Fruit fly (Drosophila melanogaster): ENCODE measurements around the gene CG42570.

Gene CG42570

dm6 chr3L:15699626-15700337 lies 17.8 kb upstream of the CG42570 start, which contains the start of gene comm2 (continued):
- TF ChIP-seq Dll (GFP tag; IDR thresholded peaks at IDR 0.05; ENCODE audit: partially characterized antibody): peak; percentile 46; the same call in 1 of the 4 replicates
- no peak for TF ChIP-seq org-1 (GFP tag; optimal IDR thresholded peaks at IDR 0.05)
- TF ChIP-seq onecut (GFP tag; IDR thresholded peaks at IDR 0.05): no peak
- no peak for TF ChIP-seq ap (GFP tag; IDR thresholded peaks at IDR 0.05)
- no peak for TF ChIP-seq CTCF (GFP tag; optimal IDR thresholded peaks at IDR 0.05)
- no peak for TF ChIP-seq NC2β (GFP tag; optimal IDR thresholded peaks at IDR 0.05)
- no peak for TF ChIP-seq Chrac-16 (GFP tag; optimal IDR thresholded peaks at IDR 0.05)
- no peak for TF ChIP-seq CG15269 (tag; optimal IDR thresholded peaks at IDR 0.05)
- no peak for TF ChIP-seq cato (GFP tag; optimal IDR thresholded peaks at IDR 0.05; ENCODE audit: borderline replicate concordance)
- no peak for TF ChIP-seq Ada2b (GFP tag; IDR thresholded peaks at IDR 0.05)
- TF ChIP-seq CG6765 (GFP tag; optimal IDR thresholded peaks at IDR 0.05): no peak
- no peak for TF ChIP-seq CG13296 (GFP tag; optimal IDR thresholded peaks at IDR 0.05)
- no peak for TF ChIP-seq ken (GFP tag; IDR thresholded peaks at IDR 0.05)

- TF ChIP-seq CG10431 (GFP tag; optimal IDR thresholded peaks at IDR 0.05) (peak; percentile 47), Opbp (GFP tag; IDR thresholded peaks at IDR 0.05; ENCODE audit: partially characterized antibody) (no peak), zfh1 (GFP tag; IDR thresholded peaks at IDR 0.05) (0 out of 3 replicates have a peak, but pooled peaks have one; percentile 21), grau (tag; optimal IDR thresholded peaks at IDR 0.05) (peak; percentile 65), CG10209 (GFP tag; optimal IDR thresholded peaks at IDR 0.05) (peak; percentile 62), Eip74EF (GFP tag; optimal IDR thresholded peaks at IDR 0.05) (no peak), Hr39 (optimal IDR thresholded peaks at IDR 0.05) (no peak), Hsf (GFP tag; optimal IDR thresholded peaks at IDR 0.05) (peak; percentile 32), Hmx (GFP tag; optimal IDR thresholded peaks at IDR 0.05) (peak; percentile 4), CG30431 (GFP tag; optimal IDR thresholded peaks at IDR 0.05) (peak; percentile 60), ranshi (GFP tag; IDR thresholded peaks at IDR 0.05) (no peak), Oli (tag; optimal IDR thresholded peaks at IDR 0.05) (peak; percentile 42), CG10959 (GFP tag; IDR thresholded peaks at IDR 0.05) (peak; percentile 46; the same call in 1 of the 2 replicates), trem (tag; optimal IDR thresholded peaks at IDR 0.05) (peak; percentile 39), lilli (GFP tag; optimal IDR thresholded peaks at IDR 0.05) (no peak), CG10979 (tag; optimal IDR thresholded peaks at IDR 0.05) (peak; percentile 77), Xrp1 (GFP tag; IDR thresholded peaks at IDR 0.05) (peak; percentile 47; the same call in 1 of the 2 replicates), CG11504 (tag; optimal IDR thresholded peaks at IDR 0.05) (peak; percentile 27), CG13424 (tag; optimal IDR thresholded peaks at IDR 0.05) (peak; percentile 42), Chrac-16 (GFP tag; optimal IDR thresholded peaks at IDR 0.05) (peak; percentile 63), Hr3 (GFP tag; optimal IDR thresholded peaks at IDR 0.05) (peak; percentile 26), CG12659 (GFP tag; optimal IDR thresholded peaks at IDR 0.05) (no peak), zen (tag; optimal IDR thresholded peaks at IDR 0.05) (peak; percentile 73), Abd-B (GFP tag; optimal IDR thresholded peaks at IDR 0.05) (peak; percentile 48), H15 (GFP tag; IDR thresholded peaks at IDR 0.05) (no peak), sna (GFP tag; IDR thresholded peaks at IDR 0.05; ENCODE audit: partially characterized antibody) (no peak), gsb (GFP tag; IDR thresholded peaks at IDR 0.05) (no peak), CG7556 (GFP tag; optimal IDR thresholded peaks at IDR 0.05) (peak; percentile 72), tio (GFP tag; optimal IDR thresholded peaks at IDR 0.05) (peak; percentile 48), CG18262 (tag; optimal IDR thresholded peaks at IDR 0.05) (peak; percentile 83), CG2202 (tag; optimal IDR thresholded peaks at IDR 0.05) (peak; percentile 53), D19A (tag; optimal IDR thresholded peaks at IDR 0.05) (peak; percentile 69), bsh (GFP tag; optimal IDR thresholded peaks at IDR 0.05) (peak; percentile 55 to 59), gcm2 (GFP tag; optimal IDR thresholded peaks at IDR 0.05) (no peak), phol (tag; optimal IDR thresholded peaks at IDR 0.05) (peak; percentile 62)
Observed at dm6 chr3L:15700338-15700966, 17.2 kb upstream of the CG42570 start.
